Worm (Caenorhabditis elegans) whole organism, L4/young adult: ENCODE data around the gene col-135.
"Not testable (repeated sequence)": the region's sequence is repeated elsewhere in the genome, so short reads cannot be mapped to it uniquely, and the experiment has no call there.

Source experiments
- W03F9.2 ChIP-seq: fragments of 150-350 bp; optimal IDR thresholded peaks from 2 replicates; lab custom pipeline; 2014; ENCODE audit warnings: missing biosample characterization, missing genetic modification characterization
- dao-5 ChIP-seq: sonication (generic microtip); optimal IDR thresholded peaks from 2 replicates; lab custom pipeline; 2016; ENCODE audit warnings: missing genotype, missing genetic modification characterization, moderate library complexity, missing compliant biosample characterization
- him-1 ChIP-seq: sonication (generic microtip); optimal IDR thresholded peaks from 2 replicates; lab custom pipeline; 2016; ENCODE audit warnings: missing genotype, missing genetic modification reagents, missing genetic modification characterization, missing compliant biosample characterization

col-135 gene

ce11 chrIV:15131697-15132096 lies at the start of gene col-135:
col-135 (minus strand) TSS chrIV:15131797.
- TF ChIP-seq him-1 (tag; lab: Kevin White, UChicago) = no peak
- TF ChIP-seq dao-5 = no peak
- no peak for TF ChIP-seq W03F9.2

ce11 chrIV:15179615-15180014 lies 48.0 kb upstream of the col-135 start, which contains the start of gene srd-23:
srd-23 (plus strand) TSS chrIV:15179915.
- TF ChIP-seq him-1 (tag; lab: Kevin White, UChicago) (no peak), dao-5 (no peak), W03F9.2 (no peak)

ce11 chrIV:15175487-15176128 lies 44.0 kb upstream of the col-135 start, which contains the start of gene Y40H7A.4:
Y40H7A.4 (minus strand) TSS chrIV:15175537.
- TF ChIP-seq W03F9.2 (no peak), dao-5 (no peak), him-1 (tag; lab: Kevin White, UChicago) (no peak)

ce11 chrIV:15168442-15168841 lies 36.8 kb upstream of the col-135 start:
- TF ChIP-seq him-1 (tag; lab: Kevin White, UChicago) (no peak), dao-5 (no peak), W03F9.2 (no peak)

ce11 chrIV:15165602-15166001 lies 34.0 kb upstream of the col-135 start:
- TF ChIP-seq him-1 (tag; lab: Kevin White, UChicago) = no peak
- no peak for TF ChIP-seq W03F9.2
- no peak for TF ChIP-seq dao-5

- TF ChIP-seq him-1 (tag; lab: Kevin White, UChicago) (no peak), W03F9.2 (no peak), dao-5 (no peak)
Observed at ce11 chrIV:15147104-15147503, 15.5 kb upstream of the col-135 start, which contains the start of gene str-78. str-78 (minus strand) TSS chrIV:15147204.

- TF ChIP-seq him-1 (tag; lab: Kevin White, UChicago) = no peak
- TF ChIP-seq dao-5 = no peak
- no peak for TF ChIP-seq W03F9.2
Observed at ce11 chrIV:15140832-15141231, 9.2 kb upstream of the col-135 start, which contains the start of gene srg-51. srg-51 (minus strand) TSS chrIV:15140932.

- TF ChIP-seq W03F9.2; dao-5; him-1 (tag; lab: Kevin White, UChicago): not testable (repeated sequence)
Observed at ce11 chrIV:15133899-15134298, 2.3 kb upstream of the col-135 start, which contains the start of gene M199.8. M199.8 (minus strand) TSS chrIV:15133999.

- TF ChIP-seq him-1 (tag; lab: Kevin White, UChicago) (no peak), W03F9.2 (no peak), dao-5 (no peak)
Observed at ce11 chrIV:15127731-15128130, 3.9 kb downstream of the col-135 start, which contains the start of gene M199.9. M199.9 (minus strand) TSS chrIV:15127831.

- TF ChIP-seq dao-5 (no peak), him-1 (tag; lab: Kevin White, UChicago) (no peak), W03F9.2 (no peak)
Observed at ce11 chrIV:15126021-15126420, 5.6 kb downstream of the col-135 start, which contains the start of gene clec-190. clec-190 (minus strand) TSS chrIV:15126121.

ce11 chrIV:15122882-15123281 lies 8.7 kb downstream of the col-135 start, which contains the start of gene M199.7:
M199.7 (plus strand) TSS chrIV:15123182.
- TF ChIP-seq dao-5 = no peak
- no peak for TF ChIP-seq him-1 (tag; lab: Kevin White, UChicago)
- TF ChIP-seq W03F9.2 = no peak

- no peak for TF ChIP-seq dao-5
- no peak for TF ChIP-seq W03F9.2
- no peak for TF ChIP-seq him-1 (tag; lab: Kevin White, UChicago)
Observed at ce11 chrIV:15120746-15121145, 10.9 kb downstream of the col-135 start, which contains the start of gene clec-189. clec-189 (plus strand) TSS chrIV:15120837.

ce11 chrIV:15119268-15119667 lies 12.3 kb downstream of the col-135 start:
- no peak for TF ChIP-seq dao-5
- no peak for TF ChIP-seq W03F9.2
- TF ChIP-seq him-1 (tag; lab: Kevin White, UChicago) = no peak

- TF ChIP-seq W03F9.2 (no peak), him-1 (tag; lab: Kevin White, UChicago) (no peak), dao-5 (no peak)
Observed at ce11 chrIV:15118390-15118789, 13.2 kb downstream of the col-135 start, which contains the start of gene M199.136. M199.136 (plus strand) TSS chrIV:15118690.

ce11 chrIV:15114324-15114723 lies 17.3 kb downstream of the col-135 start, which contains the start of gene M199.135:
M199.135 (plus strand) TSS chrIV:15114624.
- no peak for TF ChIP-seq him-1 (tag; lab: Kevin White, UChicago)
